Fruit fly (Drosophila melanogaster) whole organism, embryonic: Measurements from ENCODE around the gene CG31974.

Source experiments
- Adf1 ChIP-seq: fragments of 200-800 bp; sonication (Bioruptor generic); IDR thresholded peaks from 2 replicates; pipeline ENCODE4 v1.3.6; 2022; ENCODE audit warnings: missing biosample characterization, missing genetic modification characterization
- BEAF-32 ChIP-seq: fragments of 200-800 bp; sonication (Bioruptor generic); optimal IDR thresholded peaks from 3 replicates; lab custom pipeline; 2017; ENCODE audit warnings: missing biosample characterization, missing genetic modification characterization, mild to moderate bottlenecking, moderate library complexity, missing genetic modification reagents
- BtbVII ChIP-seq: fragments of 200-800 bp; sonication (Bioruptor generic); optimal IDR thresholded peaks from 3 replicates; lab custom pipeline; 2017; ENCODE audit warnings: missing biosample characterization, mild to moderate bottlenecking, missing genetic modification characterization
- CG10654 ChIP-seq: fragments of 200-800 bp; sonication (Bioruptor generic); optimal IDR thresholded peaks from 2 replicates; lab custom pipeline; 2016; ENCODE audit warnings: missing biosample characterization, missing genetic modification characterization
- CG11560 ChIP-seq: fragments of 200-800 bp; sonication (Bioruptor generic); IDR thresholded peaks from 3 replicates; pipeline ENCODE4 v1.3.6; 2022; ENCODE audit warnings: missing biosample characterization, missing genetic modification characterization
- CG12155 ChIP-seq: fragments of 200-800 bp; sonication (Bioruptor generic); optimal IDR thresholded peaks from 3 replicates; lab custom pipeline; 2016; ENCODE audit warnings: missing biosample characterization, missing genetic modification characterization
- CG12659 ChIP-seq: fragments of 200-800 bp; sonication (Bioruptor generic); optimal IDR thresholded peaks from 3 replicates; lab custom pipeline; 2017; ENCODE audit warnings: mild to moderate bottlenecking, missing biosample characterization, missing genetic modification reagents, missing genetic modification characterization
- CG13287 ChIP-seq: fragments of 200-800 bp; sonication (Bioruptor generic); IDR thresholded peaks from 2 replicates; pipeline ENCODE4 v1.3.6; 2022; ENCODE audit warnings: missing biosample characterization, missing genetic modification characterization; ENCODE audit not compliant: partially characterized antibody
- CG14441 ChIP-seq: fragments of 200-800 bp; sonication (Bioruptor generic); IDR thresholded peaks from 2 replicates; pipeline ENCODE4 v1.3.6; 2022; ENCODE audit warnings: missing biosample characterization, missing genetic modification characterization
- CG16813 ChIP-seq: fragments of 200-800 bp; sonication (Bioruptor generic); IDR thresholded peaks from 3 replicates; pipeline ENCODE4 v1.3.6; 2022; ENCODE audit warnings: missing biosample characterization, missing genetic modification characterization; ENCODE audit not compliant: partially characterized antibody
- CG17612 ChIP-seq: fragments of 200-800 bp; sonication (Bioruptor generic); IDR thresholded peaks from 2 replicates; pipeline ENCODE4 v1.3.6; 2022; ENCODE audit warnings: missing biosample characterization, missing genetic modification characterization
- CG3065 ChIP-seq: fragments of 200-800 bp; sonication (Bioruptor generic); optimal IDR thresholded peaks from 2 replicates; lab custom pipeline; 2016; ENCODE audit warnings: missing biosample characterization, missing genetic modification characterization
- CG34224 ChIP-seq: fragments of 200-800 bp; sonication (Bioruptor generic); IDR thresholded peaks from 3 replicates; pipeline ENCODE4 v1.3.6; 2022; ENCODE audit warnings: missing biosample characterization, missing genetic modification characterization; ENCODE audit not compliant: partially characterized antibody
- CG7745 ChIP-seq: fragments of 200-800 bp; sonication (Bioruptor generic); optimal IDR thresholded peaks from 2 replicates; lab custom pipeline; 2018; ENCODE audit warnings: missing biosample characterization, mild to moderate bottlenecking, missing genetic modification characterization, moderate library complexity
- CG7786 ChIP-seq: fragments of 200-800 bp; sonication (Bioruptor generic); optimal IDR thresholded peaks from 2 replicates; lab custom pipeline; 2016; ENCODE audit warnings: missing biosample characterization, missing genetic modification characterization
- CG7839 ChIP-seq: fragments of 200-800 bp; sonication (Bioruptor generic); optimal IDR thresholded peaks from 3 replicates; lab custom pipeline; 2018; ENCODE audit warnings: missing biosample characterization, mild to moderate bottlenecking, missing genetic modification characterization, moderate library complexity
- CG8478 ChIP-seq: fragments of >200 bp; optimal IDR thresholded peaks from 2 replicates; lab custom pipeline; 2018
- CG9727 ChIP-seq: fragments of 200-800 bp; sonication (Bioruptor generic); optimal IDR thresholded peaks from 3 replicates; lab custom pipeline; 2017; ENCODE audit warnings: missing biosample characterization, mild to moderate bottlenecking, missing genetic modification characterization
- D19A ChIP-seq: fragments of 200-800 bp; optimal IDR thresholded peaks from 3 replicates; lab custom pipeline; 2019; ENCODE audit warnings: missing biosample characterization, mild to moderate bottlenecking, missing genetic modification characterization, moderate library complexity
- Dip2 ChIP-seq: fragments of 200-800 bp; sonication (Bioruptor generic); IDR thresholded peaks from 2 replicates; pipeline ENCODE4 v1.3.6; 2022; ENCODE audit warnings: missing biosample characterization, missing genetic modification characterization
- Dll ChIP-seq: fragments of 200-800 bp; sonication (Bioruptor generic); IDR thresholded peaks from 4 replicates; pipeline ENCODE4 v1.3.6; 2022; ENCODE audit warnings: missing biosample characterization, missing genetic modification characterization; ENCODE audit not compliant: partially characterized antibody
- Gsc ChIP-seq: fragments of 200-800 bp; sonication (Bioruptor generic); IDR thresholded peaks from 2 replicates; pipeline ENCODE4 v1.3.6; 2022; ENCODE audit warnings: missing biosample characterization, missing genetic modification characterization
- HLH54F ChIP-seq: fragments of 200-800 bp; sonication (Bioruptor generic); optimal IDR thresholded peaks from 3 replicates; lab custom pipeline; 2016; ENCODE audit warnings: missing biosample characterization, missing genetic modification characterization
- HLHmδ ChIP-seq: fragments of 200-800 bp; sonication (Bioruptor generic); optimal IDR thresholded peaks from 2 replicates; lab custom pipeline; 2018; ENCODE audit warnings: missing biosample characterization, mild to moderate bottlenecking, missing genetic modification characterization, moderate library complexity
- Pdp1 ChIP-seq, 2 experiments: fragments of 200-800 bp; sonication (Bioruptor generic); optimal IDR thresholded peaks; 3 replicates each; lab custom pipeline; 2016; ENCODE audit warnings: missing biosample characterization in 2 of 2, missing genetic modification characterization in 2 of 2, mild to moderate bottlenecking in 1 of 2, moderate library complexity in 1 of 2
- Sox100B ChIP-seq: fragments of 200-800 bp; sonication (Bioruptor generic); optimal IDR thresholded peaks from 3 replicates; lab custom pipeline; 2018; ENCODE audit warnings: missing biosample characterization, mild to moderate bottlenecking, missing genetic modification characterization
- Sox102F ChIP-seq: fragments of 200-800 bp; sonication (Bioruptor generic); optimal IDR thresholded peaks from 2 replicates; lab custom pipeline; 2018; ENCODE audit warnings: missing biosample characterization, mild to moderate bottlenecking, missing genetic modification characterization, moderate library complexity
- Ssrp ChIP-seq: fragments of 200-800 bp; sonication (Bioruptor generic); optimal IDR thresholded peaks from 2 replicates; lab custom pipeline; 2018; ENCODE audit warnings: missing biosample characterization, mild to moderate bottlenecking, missing genetic modification characterization, moderate library complexity
- Trl ChIP-seq, 3 experiments: fragments of >200 bp in 2 of 3; fragments of 200-800 bp in 1 of 3; sonication (Bioruptor generic) in 1 of 3; optimal IDR thresholded peaks; 2 replicates in 1 of 3; 3 replicates in 2 of 3; lab custom pipeline; 2016 to 2017; ENCODE audit warnings: missing biosample characterization in 1 of 3, missing genetic modification characterization in 1 of 3
- ara ChIP-seq: fragments of 200-800 bp; sonication (Bioruptor generic); IDR thresholded peaks from 2 replicates; pipeline ENCODE4 v1.3.6; 2022; ENCODE audit warnings: missing biosample characterization, missing genetic modification characterization
- ash1 ChIP-seq: fragments of 200-800 bp; sonication (Bioruptor generic); optimal IDR thresholded peaks from 2 replicates; lab custom pipeline; 2018; ENCODE audit warnings: missing biosample characterization, mild to moderate bottlenecking, missing genetic modification characterization
- cg ChIP-seq: fragments of 200-800 bp; sonication (Bioruptor generic); optimal IDR thresholded peaks from 3 replicates; lab custom pipeline; 2019; ENCODE audit warnings: missing biosample characterization, mild to moderate bottlenecking, missing genetic modification characterization, moderate library complexity
- chinmo ChIP-seq: fragments of 200-800 bp; sonication (Bioruptor generic); IDR thresholded peaks from 4 replicates; pipeline ENCODE4 v1.3.6; 2022; ENCODE audit warnings: missing biosample characterization, missing genetic modification characterization; ENCODE audit not compliant: partially characterized antibody
- ci ChIP-seq: fragments of 200-800 bp; sonication (Bioruptor generic); IDR thresholded peaks from 3 replicates; pipeline ENCODE4 v1.3.6; 2022; ENCODE audit warnings: missing biosample characterization, missing genetic modification characterization
- ftz-f1 ChIP-seq: fragments of 200-800 bp; sonication (Bioruptor generic); optimal IDR thresholded peaks from 2 replicates; lab custom pipeline; 2016; ENCODE audit warnings: missing biosample characterization, missing genetic modification characterization
- gsb-n ChIP-seq: fragments of 200-800 bp; sonication (Bioruptor generic); optimal IDR thresholded peaks from 3 replicates; lab custom pipeline; 2018; ENCODE audit warnings: missing biosample characterization, mild to moderate bottlenecking, missing genetic modification characterization
- mam ChIP-seq: fragments of 200-800 bp; sonication (Bioruptor generic); optimal IDR thresholded peaks from 3 replicates; lab custom pipeline; 2016; ENCODE audit warnings: missing biosample characterization, missing genetic modification characterization
- pros ChIP-seq: fragments of 200-800 bp; sonication (Bioruptor generic); optimal IDR thresholded peaks from 3 replicates; lab custom pipeline; 2019; ENCODE audit warnings: missing biosample characterization, mild to moderate bottlenecking, missing genetic modification characterization, moderate library complexity
- psq ChIP-seq: fragments of 200-800 bp; sonication (Bioruptor generic); optimal IDR thresholded peaks from 2 replicates; lab custom pipeline; 2017; ENCODE audit warnings: missing biosample characterization, missing genetic modification characterization
- pzg ChIP-seq: fragments of 200-800 bp; sonication (Bioruptor generic); optimal IDR thresholded peaks from 3 replicates; lab custom pipeline; 2018; ENCODE audit warnings: missing biosample characterization, mild to moderate bottlenecking, missing genetic modification characterization, moderate library complexity
- sim ChIP-seq: fragments of 200-800 bp; sonication (Bioruptor generic); IDR thresholded peaks from 2 replicates; pipeline ENCODE4 v1.3.6; 2022; ENCODE audit warnings: missing biosample characterization, missing genetic modification characterization
- tio ChIP-seq: fragments of 200-800 bp; sonication (Bioruptor generic); optimal IDR thresholded peaks from 2 replicates; lab custom pipeline; 2017; ENCODE audit warnings: missing biosample characterization, missing genetic modification characterization, inconsistent platforms
- tna ChIP-seq: fragments of 200-800 bp; sonication (Bioruptor generic); IDR thresholded peaks from 2 replicates; pipeline ENCODE4 v1.3.6; 2022; ENCODE audit warnings: missing biosample characterization, missing genetic modification characterization; ENCODE audit not compliant: partially characterized antibody
- trem ChIP-seq: fragments of 200-800 bp; optimal IDR thresholded peaks from 3 replicates; lab custom pipeline; 2019; ENCODE audit warnings: missing biosample characterization, mild to moderate bottlenecking, missing genetic modification characterization, moderate library complexity
- tup ChIP-seq: fragments of 200-800 bp; sonication (Bioruptor generic); optimal IDR thresholded peaks from 2 replicates; lab custom pipeline; 2016; ENCODE audit warnings: missing biosample characterization, mild to moderate bottlenecking, missing genetic modification characterization, moderate library complexity
- twi ChIP-seq: fragments of 200-800 bp; optimal IDR thresholded peaks from 2 replicates; lab custom pipeline; 2019; ENCODE audit warnings: missing biosample characterization, mild to moderate bottlenecking, missing genetic modification characterization, moderate library complexity

Gene CG31974

DNA sequence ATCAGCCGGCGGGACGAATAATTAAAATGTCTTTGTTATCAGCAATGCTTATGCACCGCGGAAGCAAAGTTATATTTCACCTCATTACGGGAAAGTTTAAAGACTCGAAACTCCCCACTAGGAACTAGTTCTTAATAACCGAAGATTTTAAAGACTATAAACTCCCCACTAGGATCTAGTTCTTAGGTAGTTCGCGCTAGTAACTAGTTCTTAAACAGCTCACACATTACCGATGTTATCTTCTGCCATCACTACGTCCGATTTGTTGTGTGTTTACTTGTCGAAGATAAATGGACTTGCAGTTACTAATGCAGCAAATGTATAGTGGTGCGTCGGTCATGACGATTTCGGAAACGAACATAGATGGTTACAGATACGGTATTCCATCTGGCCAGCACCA lies at the start of gene CG31974, which contains the start of gene CG11454 (continued):
- TF ChIP-seq CG14441 (GFP tag; lab: Robert Waterston, UW) (no peak), chinmo (peak; percentile 92; the same call in 3 of the 4 replicates), CG10654 (no peak)

DNA sequence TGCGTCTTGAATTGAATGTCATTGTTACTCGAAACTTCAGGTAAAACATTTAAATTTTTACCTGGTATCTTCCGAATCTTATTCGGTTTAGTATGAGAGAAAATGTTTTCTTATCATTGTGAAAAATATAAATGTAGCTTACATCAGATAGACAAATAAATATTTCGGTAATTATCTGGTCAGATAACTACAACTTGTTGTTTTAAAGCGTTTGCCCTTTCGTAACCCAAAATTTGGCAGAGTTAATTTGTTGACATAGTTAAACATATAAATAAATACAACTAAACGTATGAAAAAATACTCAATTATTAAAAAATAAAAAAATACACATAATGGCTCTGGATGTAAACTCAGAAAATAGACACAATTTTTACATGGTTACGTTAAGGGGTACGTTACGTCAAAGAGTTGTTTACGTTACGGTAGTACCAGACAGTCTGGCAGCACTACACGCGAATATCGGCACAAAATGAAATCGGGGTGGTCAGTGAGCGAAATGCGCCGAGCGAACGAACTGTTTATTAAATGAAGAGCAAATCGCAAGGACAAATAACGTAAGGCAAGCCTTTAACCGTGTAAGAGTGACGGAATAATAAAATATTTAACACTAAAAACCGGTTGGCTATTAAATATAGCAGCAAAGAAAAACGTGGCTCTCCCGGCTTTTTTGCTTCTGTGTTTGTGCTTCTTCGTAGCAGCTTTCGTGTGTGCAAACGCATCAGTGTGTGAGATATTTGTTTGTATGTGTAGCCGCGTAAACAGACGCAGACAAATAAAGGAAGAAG lies 39.7 kb upstream of the CG31974 start:
- TF ChIP-seq D19A (tag; lab: Kevin White, UChicago) (peak; percentile 6), mam (GFP tag; lab: Kevin White, UChicago) (no peak), CG11560 (no peak), pros (GFP tag; lab: Kevin White, UChicago) (peak; percentile 74), CG7786 (GFP tag; lab: Kevin White, UChicago) (no peak), tup (GFP tag; lab: Kevin White, UChicago) (no peak), CG3065 (GFP tag; lab: Kevin White, UChicago) (no peak), BEAF-32 (peak; percentile 58), Adf1 (no peak), CG13287 (GFP tag; lab: Robert Waterston, UW) (peak; percentile 72), sim (GFP tag; lab: Robert Waterston, UW) (no peak), cg (GFP tag; lab: Kevin White, UChicago) (peak; percentile 93), tio (no peak), ci (GFP tag; lab: Robert Waterston, UW) (peak; percentile 15; the same call in 1 of the 3 replicates), Pdp1 (GFP tag; optimal IDR thresholded peaks at IDR 0.05; lab: Kevin White, UChicago) (no peak), psq (peak; percentile 66), Dip2 (GFP tag; lab: Robert Waterston, UW) (no peak), CG34224 (GFP tag; lab: Robert Waterston, UW) (peak; percentile 59), CG7745 (tag; lab: Kevin White, UChicago) (no peak), HLHmδ (GFP tag; lab: Kevin White, UChicago) (no peak), Ssrp (no peak), CG17612 (GFP tag; lab: Robert Waterston, UW) (no peak), gsb-n (tag; lab: Kevin White, UChicago) (no peak), Trl (optimal IDR thresholded peaks at IDR 0.05; lab: Kevin White, UChicago) (peak in 1 of 2 experiments; percentile 28), Trl (GFP tag; optimal IDR thresholded peaks at IDR 0.05; lab: Kevin White, UChicago) (no peak), ara (GFP tag; lab: Robert Waterston, UW) (no peak), CG8478 (lab: Kevin White, UChicago) (no peak), HLH54F (GFP tag; lab: Kevin White, UChicago) (no peak), CG7839 (tag; lab: Kevin White, UChicago) (no peak), trem (peak; percentile 40), CG9727 (no peak), tna (GFP tag; lab: Robert Waterston, UW) (0 out of 2 replicates have a peak, but pooled peaks have one; percentile 18), pzg (peak; percentile 41), Sox102F (no peak), BtbVII (GFP tag; lab: Kevin White, UChicago) (no peak), Dll (GFP tag; lab: Robert Waterston, UW) (peak; percentile 53; the same call in 3 of the 4 replicates), ash1 (GFP tag; lab: Kevin White, UChicago) (peak; percentile 39), CG16813 (GFP tag; lab: Robert Waterston, UW) (peak; percentile 38; the same call in 2 of the 3 replicates), Sox100B (no peak), CG12659 (GFP tag; lab: Kevin White, UChicago) (peak; percentile 35), Gsc (GFP tag; lab: Robert Waterston, UW) (no peak), ftz-f1 (GFP tag; lab: Kevin White, UChicago) (no peak), CG12155 (GFP tag; lab: Kevin White, UChicago) (no peak), twi (tag; lab: Kevin White, UChicago) (no peak)
